Fruit fly (Drosophila melanogaster) whole organism, embryonic: ENCODE results near the gene MICU3.

Experiments
- CG18599 ChIP-seq: fragments of 200-800 bp; sonication (Bioruptor generic); optimal IDR thresholded peaks from 3 replicates; lab custom pipeline; 2017; ENCODE audit warnings: missing biosample characterization, missing genetic modification characterization, mild to moderate bottlenecking, moderate library complexity, missing genetic modification reagents
- CG3281 ChIP-seq: fragments of 200-800 bp; sonication (Bioruptor generic); optimal IDR thresholded peaks from 3 replicates; lab custom pipeline; 2017; ENCODE audit warnings: missing biosample characterization, mild to moderate bottlenecking, missing genetic modification characterization
- CG7357 ChIP-seq: fragments of 200-800 bp; sonication (Bioruptor generic); IDR thresholded peaks from 3 replicates; pipeline ENCODE4 v1.3.6; 2022; ENCODE audit warnings: missing biosample characterization, missing genetic modification characterization
- Dip2 ChIP-seq: fragments of 200-800 bp; sonication (Bioruptor generic); IDR thresholded peaks from 2 replicates; pipeline ENCODE4 v1.3.6; 2022; ENCODE audit warnings: missing biosample characterization, missing genetic modification characterization
- jumu ChIP-seq: fragments of 200-800 bp; sonication (Bioruptor generic); optimal IDR thresholded peaks from 3 replicates; lab custom pipeline; 2016; ENCODE audit warnings: missing biosample characterization, missing genetic modification characterization
- kah ChIP-seq: fragments of 200-800 bp; sonication (Bioruptor generic); optimal IDR thresholded peaks from 2 replicates; lab custom pipeline; 2018; ENCODE audit warnings: missing biosample characterization, mild to moderate bottlenecking, missing genetic modification characterization
- salm ChIP-seq: fragments of 200-800 bp; sonication (Bioruptor generic); optimal IDR thresholded peaks from 2 replicates; lab custom pipeline; 2018; ENCODE audit warnings: missing biosample characterization, mild to moderate bottlenecking, missing genetic modification characterization
- vnd ChIP-seq: fragments of 200-800 bp; sonication (Bioruptor generic); IDR thresholded peaks from 3 replicates; pipeline ENCODE4 v1.3.6; 2022; ENCODE audit warnings: missing biosample characterization, missing genetic modification characterization; ENCODE audit not compliant: partially characterized antibody

dm6 chr3R:19860996-19861719 lies 14.0 kb downstream of the MICU3 start, which contains the start of the genes Ire1 and Mrm2:
- TF ChIP-seq kah (GFP tag; lab: Kevin White, UChicago) (peak; percentile 38), CG18599 (GFP tag; lab: Kevin White, UChicago) (peak; percentile 64), CG3281 (GFP tag; lab: Kevin White, UChicago) (peak; percentile 38), jumu (GFP tag; lab: Kevin White, UChicago) (peak; percentile 93), CG7357 (GFP tag; lab: Robert Waterston, UW) (peak; percentile 100), Dip2 (no peak), salm (tag; lab: Kevin White, UChicago) (peak; percentile 21), vnd (peak; percentile 62; the same call in 2 of the 3 replicates)
